Fruit fly (Drosophila melanogaster): ENCODE results near the gene CG33648.

Gene CG33648

DNA sequence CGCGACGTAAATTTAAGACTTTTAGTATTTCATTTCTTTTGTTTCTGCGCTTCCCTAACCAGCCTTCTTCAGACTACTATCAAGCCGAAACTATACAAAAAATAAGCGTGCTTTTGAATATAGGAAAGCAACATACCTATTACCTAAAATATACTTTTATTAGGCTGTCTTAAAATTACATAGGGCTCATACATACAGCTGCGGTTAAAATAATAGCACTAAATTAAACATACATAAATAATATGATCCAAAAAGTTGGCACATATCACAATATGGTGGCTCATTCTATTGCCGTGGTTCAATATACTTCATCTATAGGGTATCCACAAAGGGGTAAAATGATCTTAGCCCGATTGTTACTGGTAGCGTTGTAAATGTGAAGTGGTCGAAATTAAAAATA lies 23.7 kb upstream of the CG33648 start (continued):
- TF ChIP-seq eyg (GFP tag; optimal IDR thresholded peaks at IDR 0.05) (no peak), chif (GFP tag; optimal IDR thresholded peaks at IDR 0.05) (peak; percentile 37 to 69), Jarid2 (GFP tag; optimal IDR thresholded peaks at IDR 0.05) (peak; percentile 28), disco-r (GFP tag; optimal IDR thresholded peaks at IDR 0.05) (no peak), grau (tag; optimal IDR thresholded peaks at IDR 0.05) (peak; percentile 75), CG1603 (tag; optimal IDR thresholded peaks at IDR 0.05) (peak; percentile 77), ssp (GFP tag; IDR thresholded peaks at IDR 0.05) (0 out of 2 replicates have a peak, but pooled peaks have one; percentile 21), CG32532 (GFP tag; IDR thresholded peaks at IDR 0.05) (peak; percentile 85), CG34422 (GFP tag; IDR thresholded peaks at IDR 0.05) (peak; percentile 72), nom (GFP tag; optimal IDR thresholded peaks at IDR 0.05) (no peak), vnd (GFP tag; IDR thresholded peaks at IDR 0.05; ENCODE audit: partially characterized antibody) (no peak), HLH4C (GFP tag; IDR thresholded peaks at IDR 0.05; ENCODE audit: partially characterized antibody) (no peak), Blimp-1 (GFP tag; optimal IDR thresholded peaks at IDR 0.05) (peak; percentile 77), CG4282 (GFP tag; optimal IDR thresholded peaks at IDR 0.05) (no peak), luna (GFP tag; optimal IDR thresholded peaks at IDR 0.05) (no peak), CHES-1-like (GFP tag; optimal IDR thresholded peaks at IDR 0.05) (peak; percentile 31), ac (GFP tag; optimal IDR thresholded peaks at IDR 0.05) (no peak), cad (GFP tag; optimal IDR thresholded peaks at IDR 0.05) (no peak), Sry-β (GFP tag; optimal IDR thresholded peaks at IDR 0.05) (no peak), CG16779 (GFP tag; IDR thresholded peaks at IDR 0.05) (no peak), CG14667 (GFP tag; IDR thresholded peaks at IDR 0.05) (peak; percentile 53; the same call in 1 of the 2 replicates), CG3281 (GFP tag; optimal IDR thresholded peaks at IDR 0.05) (peak; percentile 58), Lhr (GFP tag; optimal IDR thresholded peaks at IDR 0.05) (peak; percentile 6), CG2120 (GFP tag; optimal IDR thresholded peaks at IDR 0.05) (peak; percentile 74), CG4854 (GFP tag; optimal IDR thresholded peaks at IDR 0.05) (no peak), MBD-R2 (GFP tag; IDR thresholded peaks at IDR 0.05) (peak; percentile 23; the same call in 1 of the 2 replicates), fd96Cb (tag; optimal IDR thresholded peaks at IDR 0.05) (peak; percentile 70), NC2α (GFP tag; optimal IDR thresholded peaks at IDR 0.05) (no peak), sima (GFP tag; optimal IDR thresholded peaks at IDR 0.05) (no peak), h (optimal IDR thresholded peaks at IDR 0.05) (no peak), B-H2 (GFP tag; optimal IDR thresholded peaks at IDR 0.05) (no peak), CG1529 (GFP tag; optimal IDR thresholded peaks at IDR 0.05) (peak; percentile 40), bowl (GFP tag; IDR thresholded peaks at IDR 0.05) (no peak), CG10543 (GFP tag; optimal IDR thresholded peaks at IDR 0.05) (no peak), slp2 (GFP tag; optimal IDR thresholded peaks at IDR 0.05) (no peak), az2 (GFP tag; optimal IDR thresholded peaks at IDR 0.05) (peak; percentile 61), phol (tag; optimal IDR thresholded peaks at IDR 0.05) (peak; percentile 75), psq (GFP tag; optimal IDR thresholded peaks at IDR 0.05) (no peak), CG9932 (GFP tag; IDR thresholded peaks at IDR 0.05) (peak; percentile 51), Dref (GFP tag; IDR thresholded peaks at IDR 0.05) (no peak), NC2β (GFP tag; optimal IDR thresholded peaks at IDR 0.05) (peak; percentile 54), Stat92E (GFP tag; optimal IDR thresholded peaks at IDR 0.05) (no peak), slbo (GFP tag; IDR thresholded peaks at IDR 0.05) (peak; percentile 69), zen (tag; optimal IDR thresholded peaks at IDR 0.05) (peak; percentile 47), dpn (GFP tag; optimal IDR thresholded peaks at IDR 0.05) (peak in 1 of 2 experiments; percentile 68), Hr3 (GFP tag; optimal IDR thresholded peaks at IDR 0.05) (peak; percentile 72), CG14441 (GFP tag; IDR thresholded peaks at IDR 0.05) (peak; percentile 83; the same call in 1 of the 2 replicates), unpg (GFP tag; optimal IDR thresholded peaks at IDR 0.05) (peak; percentile 79), CG11560 (tag; IDR thresholded peaks at IDR 0.05) (no peak), hbn (GFP tag; IDR thresholded peaks at IDR 0.05; ENCODE audit: partially characterized antibody) (no peak), gfzf (GFP tag; optimal IDR thresholded peaks at IDR 0.05) (no peak)

All from whole organism, embryonic.